Worm (Caenorhabditis elegans) whole organism, early embryonic: ENCODE results near the gene btb-11.

Experiments used
- B0310.2 ChIP-seq: sonication (generic microtip); optimal IDR thresholded peaks from 2 replicates; lab custom pipeline; 2016; ENCODE audit warnings: mild to moderate bottlenecking, missing genetic modification characterization, missing compliant biosample characterization
- F13C5.2 ChIP-seq: sonication (generic microtip); optimal IDR thresholded peaks from 2 replicates; lab custom pipeline; 2017; ENCODE audit warnings: mild to moderate bottlenecking, missing genetic modification characterization, inconsistent platforms, missing compliant biosample characterization
- aly-1 ChIP-seq: sonication (generic microtip); optimal IDR thresholded peaks from 2 replicates; lab custom pipeline; 2016; ENCODE audit warnings: missing genetic modification characterization, missing compliant biosample characterization
- ama-1 ChIP-seq: fragments of 150-350 bp; optimal IDR thresholded peaks from 2 replicates; lab custom pipeline; 2014
- ceh-13 ChIP-seq: fragments of 200-800 bp; sonication (Bioruptor generic); optimal IDR thresholded peaks from 2 replicates; lab custom pipeline; 2018; ENCODE audit warnings: mild to moderate bottlenecking, missing genetic modification characterization, missing compliant biosample characterization
- ceh-36 ChIP-seq: sonication (generic microtip); optimal IDR thresholded peaks from 2 replicates; lab custom pipeline; 2016; ENCODE audit warnings: missing genetic modification characterization, inconsistent platforms, missing compliant biosample characterization
- ets-7 ChIP-seq: sonication (generic microtip); optimal IDR thresholded peaks from 2 replicates; lab custom pipeline; 2016; ENCODE audit warnings: missing genotype, missing genetic modification characterization, missing compliant biosample characterization
- flt-1 ChIP-seq: fragments of 200-800 bp; sonication (Bioruptor generic); IDR thresholded peaks from 2 replicates; pipeline ENCODE4 v1.3.6; 2022; ENCODE audit warnings: missing genetic modification characterization, missing compliant biosample characterization
- hmbx-1 ChIP-seq: sonication (generic microtip); optimal IDR thresholded peaks from 2 replicates; lab custom pipeline; 2016; ENCODE audit warnings: mild to moderate bottlenecking, missing genetic modification characterization, missing compliant biosample characterization
- hmg-4 ChIP-seq: fragments of 200-800 bp; sonication (Bioruptor generic); optimal IDR thresholded peaks from 2 replicates; lab custom pipeline; 2018; ENCODE audit warnings: mild to moderate bottlenecking, missing genetic modification characterization, missing compliant biosample characterization
- hnd-1 ChIP-seq: sonication (generic microtip); optimal IDR thresholded peaks from 2 replicates; lab custom pipeline; 2016; ENCODE audit warnings: missing genetic modification characterization, missing compliant biosample characterization
- pes-1 ChIP-seq: fragments of 200-800 bp; sonication (Bioruptor generic); IDR thresholded peaks from 2 replicates; pipeline ENCODE4 v1.3.6; 2022; ENCODE audit warnings: missing genetic modification reagents, missing genetic modification characterization, missing compliant biosample characterization
- scrt-1 ChIP-seq: fragments of 200-800 bp; sonication (Bioruptor generic); IDR thresholded peaks from 2 replicates; pipeline ENCODE4 v1.3.6; 2022; ENCODE audit warnings: missing genetic modification characterization, missing compliant biosample characterization
- sea-1 ChIP-seq: fragments of 200-800 bp; sonication (Bioruptor generic); conservative IDR thresholded peaks from 2 replicates; pipeline ENCODE4 v1.3.6; 2022; ENCODE audit warnings: missing genetic modification characterization, missing compliant biosample characterization
- tbx-11 ChIP-seq: fragments of 200-800 bp; sonication (Bioruptor generic); IDR thresholded peaks from 2 replicates; pipeline ENCODE4 v1.3.6; 2022; ENCODE audit warnings: missing genetic modification characterization, missing compliant biosample characterization
- tbx-37 ChIP-seq: fragments of 200-800 bp; sonication (Bioruptor generic); conservative IDR thresholded peaks from 2 replicates; pipeline ENCODE4 v1.3.6; 2022; ENCODE audit warnings: missing genetic modification reagents, missing genetic modification characterization, missing compliant biosample characterization
- tra-4 ChIP-seq: sonication (generic microtip); optimal IDR thresholded peaks from 2 replicates; lab custom pipeline; 2017; ENCODE audit warnings: missing genetic modification characterization, missing compliant biosample characterization

btb-11 gene

DNA sequence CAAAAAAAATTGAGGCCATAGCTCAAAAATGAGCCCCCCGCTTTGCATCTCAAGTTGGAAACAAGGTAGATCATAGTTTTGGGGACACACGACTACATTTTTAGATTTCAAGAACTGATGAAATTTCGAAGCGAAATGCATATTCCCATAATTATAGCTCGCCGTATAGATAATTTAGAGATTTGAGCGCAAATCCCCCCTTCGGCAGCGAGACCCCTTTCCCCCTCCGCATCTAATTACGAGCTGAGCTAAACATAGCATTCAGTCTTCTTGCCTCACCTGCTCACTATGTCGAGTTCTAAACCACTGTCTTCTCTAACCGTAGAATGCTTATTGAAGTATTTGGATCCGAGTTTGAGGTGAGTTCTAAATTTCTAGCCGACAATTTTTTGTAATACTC lies 45.4 kb downstream of the btb-11 start, which contains the start of the genes fbxc-17 and fbxc-15:
fbxc-17 (minus strand) TSS at position 101 of the 400 bp plus-strand sequence.
fbxc-15 (plus strand) TSS at position 289 of the 400 bp plus-strand sequence.
- TF ChIP-seq sea-1 (GFP tag; lab: Robert Waterston, UW) = no peak
- no peak for TF ChIP-seq scrt-1 (GFP tag; lab: Robert Waterston, UW)
- TF ChIP-seq ets-7 (tag; lab: Kevin White, UChicago) = no peak
- no peak for TF ChIP-seq aly-1 (tag; lab: Kevin White, UChicago)
- TF ChIP-seq ceh-36 (tag; lab: Kevin White, UChicago) = no peak
- TF ChIP-seq hnd-1 (tag; lab: Kevin White, UChicago) = no peak
- TF ChIP-seq flt-1 (GFP tag; lab: Robert Waterston, UW) = no peak
- TF ChIP-seq hmg-4 (GFP tag; lab: Kevin White, UChicago) = no peak
- no peak for TF ChIP-seq ceh-13 (GFP tag; lab: Kevin White, UChicago)
- no peak for TF ChIP-seq ama-1 (lab: Kevin White, UChicago)
- no peak for TF ChIP-seq B0310.2 (tag; lab: Kevin White, UChicago)
- no peak for TF ChIP-seq tbx-37 (GFP tag; lab: Robert Waterston, UW)
- TF ChIP-seq tbx-11 = no peak
- TF ChIP-seq hmbx-1 (tag; lab: Kevin White, UChicago) = no peak
- no peak for TF ChIP-seq pes-1 (GFP tag; lab: Robert Waterston, UW)
- TF ChIP-seq tra-4 (tag; lab: Kevin White, UChicago) = no peak
- TF ChIP-seq F13C5.2 (tag; lab: Kevin White, UChicago) = no peak

DNA sequence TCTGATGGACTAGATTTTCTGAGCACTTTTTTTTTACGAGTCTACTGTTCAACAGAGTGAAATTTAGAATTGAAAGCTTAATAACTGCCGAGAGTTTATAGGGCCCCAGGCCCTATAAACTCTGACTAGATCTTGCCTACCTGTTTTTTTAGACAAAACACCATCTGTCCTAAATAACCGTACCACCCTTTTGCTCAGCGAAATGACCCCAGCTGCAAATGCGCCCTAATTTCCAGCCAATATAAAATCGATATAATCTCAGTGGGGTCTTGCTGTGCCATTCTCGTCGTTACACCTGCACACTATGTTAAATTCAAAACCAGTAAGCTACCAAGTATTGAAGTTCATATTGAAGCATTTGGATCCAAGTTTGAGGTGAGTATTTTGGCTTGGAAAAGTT lies 50.6 kb downstream of the btb-11 start, which contains the start of gene fbxc-14:
fbxc-14 (plus strand) TSS at position 301 of the 400 bp plus-strand sequence.
- TF ChIP-seq hmbx-1 (tag; lab: Kevin White, UChicago) (no peak), ama-1 (lab: Kevin White, UChicago) (no peak), scrt-1 (GFP tag; lab: Robert Waterston, UW) (no peak)
